Worm (Caenorhabditis elegans): ENCODE data around the gene srb-6.

Gene srb-6

ce11 chrII:10221627-10222026 lies 26.9 kb downstream of the srb-6 start (continued):
- no peak for TF ChIP-seq daf-19 (GFP tag; conservative IDR thresholded peaks at IDR 0.05)
- no peak for TF ChIP-seq ZK546.5 (tag; optimal IDR thresholded peaks at IDR 0.05)
- no peak for TF ChIP-seq Y75B8A.6 (GFP tag; IDR thresholded peaks at IDR 0.05)
- no peak for TF ChIP-seq spr-1 (tag; optimal IDR thresholded peaks at IDR 0.05)
- TF ChIP-seq F26F4.8 (GFP tag; conservative IDR thresholded peaks at IDR 0.05): no peak
- no peak for TF ChIP-seq F49E8.2 (tag; optimal IDR thresholded peaks at IDR 0.05; ENCODE audit: borderline replicate concordance)
- no peak for TF ChIP-seq ztf-11 (tag; optimal IDR thresholded peaks at IDR 0.05)
- TF ChIP-seq hlh-11 (tag; optimal IDR thresholded peaks at IDR 0.05): peak; percentile 68
- TF ChIP-seq lin-13 (GFP tag; optimal IDR thresholded peaks at IDR 0.05): no peak
- peak; percentile 87 for TF ChIP-seq nhr-28 (tag; optimal IDR thresholded peaks at IDR 0.05)
- no peak for TF ChIP-seq ceh-20 (GFP tag; IDR thresholded peaks at IDR 0.05)
- TF ChIP-seq nhr-77 (tag; optimal IDR thresholded peaks at IDR 0.05): peak; percentile 59
- no peak for TF ChIP-seq lir-3 (tag; optimal IDR thresholded peaks at IDR 0.05)
- no peak for TF ChIP-seq ces-1 (GFP tag; optimal IDR thresholded peaks at IDR 0.05)
- 0 out of 2 replicates have a peak, but pooled peaks have one; percentile 12 for TF ChIP-seq nhr-41 (GFP tag; IDR thresholded peaks at IDR 0.05)
- TF ChIP-seq daf-16 (GFP tag; optimal IDR thresholded peaks at IDR 0.05): no peak
- TF ChIP-seq daf-16 (tag; optimal IDR thresholded peaks at IDR 0.05): peak; percentile 33
- no peak for TF ChIP-seq dmd-9 (GFP tag; IDR thresholded peaks at IDR 0.05)
- TF ChIP-seq T20F7.1 (GFP tag; optimal IDR thresholded peaks at IDR 0.05): no peak
- no peak for TF ChIP-seq ceh-82 (tag; optimal IDR thresholded peaks at IDR 0.05)
- no peak for TF ChIP-seq vab-7 (GFP tag; IDR thresholded peaks at IDR 0.05)
- no peak for TF ChIP-seq aha-1 (tag)
- no peak for TF ChIP-seq lsy-2 (tag; optimal IDR thresholded peaks at IDR 0.05)
- no peak for TF ChIP-seq F10B5.3 (tag; optimal IDR thresholded peaks at IDR 0.05)
- TF ChIP-seq pqm-1 (tag; optimal IDR thresholded peaks at IDR 0.05): peak; percentile 94
- no peak for TF ChIP-seq nhr-237 (tag; optimal IDR thresholded peaks at IDR 0.05)
- TF ChIP-seq nhr-76 (tag; optimal IDR thresholded peaks at IDR 0.05): no peak
- TF ChIP-seq Y48G9A.11 (GFP tag; IDR thresholded peaks at IDR 0.05): no peak
- no peak for TF ChIP-seq snpc-1.2 (GFP tag; IDR thresholded peaks at IDR 0.05)
- no peak for TF ChIP-seq ceh-28 (tag; optimal IDR thresholded peaks at IDR 0.05)
- 0 out of 2 replicates have a peak, but pooled peaks have one; percentile 31 for TF ChIP-seq php-3 (GFP tag; IDR thresholded peaks at IDR 0.05)
- TF ChIP-seq zfp-3 (GFP tag; conservative IDR thresholded peaks at IDR 0.05): no peak
- no peak for TF ChIP-seq nhr-25 (tag; optimal IDR thresholded peaks at IDR 0.05; ENCODE audit: borderline replicate concordance, insufficient read depth)
- no peak for TF ChIP-seq duxl-1 (tag; optimal IDR thresholded peaks at IDR 0.05; ENCODE audit: poor library complexity)
- TF ChIP-seq ZK337.2 (GFP tag; IDR thresholded peaks at IDR 0.05): no peak
- no peak for TF ChIP-seq zip-11 (GFP tag; IDR thresholded peaks at IDR 0.05)
- no peak for TF ChIP-seq T26A8.4 (GFP tag; IDR thresholded peaks at IDR 0.05)
- no peak for TF ChIP-seq fos-1 (tag; optimal IDR thresholded peaks at IDR 0.05)

- TF ChIP-seq zfp-3 (GFP tag; conservative IDR thresholded peaks at IDR 0.05) (no peak), nhr-111 (GFP tag; optimal IDR thresholded peaks at IDR 0.05) (no peak), rbr-2 (tag; optimal IDR thresholded peaks at IDR 0.05) (no peak), nhr-42 (GFP tag; IDR thresholded peaks at IDR 0.05) (no peak), spr-1 (tag; optimal IDR thresholded peaks at IDR 0.05) (no peak), daf-19 (GFP tag; conservative IDR thresholded peaks at IDR 0.05) (no peak), hlh-30 (tag; optimal IDR thresholded peaks at IDR 0.05; ENCODE audit: insufficient read depth) (no peak), daf-12 (tag; optimal IDR thresholded peaks at IDR 0.05) (no peak), mdl-1 (tag; optimal IDR thresholded peaks at IDR 0.05) (no peak), lin-29 (GFP tag; IDR thresholded peaks at IDR 0.05) (no peak), jun-1 (tag; optimal IDR thresholded peaks at IDR 0.05) (no peak), D1046.2 (GFP tag; IDR thresholded peaks at IDR 0.05) (no peak), ZK337.2 (GFP tag; IDR thresholded peaks at IDR 0.05) (no peak), nhr-102 (tag; optimal IDR thresholded peaks at IDR 0.05) (no peak), mdt-29 (GFP tag; IDR thresholded peaks at IDR 0.05) (no peak), fkh-10 (GFP tag; optimal IDR thresholded peaks at IDR 0.05) (no peak), nhr-6 (tag; optimal IDR thresholded peaks at IDR 0.05) (no peak), F49E8.2 (tag; optimal IDR thresholded peaks at IDR 0.05; ENCODE audit: borderline replicate concordance) (no peak), mxl-3 (GFP tag; optimal IDR thresholded peaks at IDR 0.05) (no peak), ceh-44 (GFP tag; IDR thresholded peaks at IDR 0.05) (no peak)
Measured at ce11 chrII:10222577-10222976, 27.9 kb downstream of the srb-6 start, which contains the start of gene plc-3. plc-3 (plus strand) TSS chrII:10222877.

Data from whole organism, L4 larva.